Worm (Caenorhabditis elegans) whole organism, late embryonic: Measurements from ENCODE around the gene Y73F8A.20.

Experiments used
- C08G9.2 ChIP-seq: sonication (generic microtip); optimal IDR thresholded peaks from 2 replicates; lab custom pipeline; 2016; ENCODE audit warnings: mild to moderate bottlenecking, missing genetic modification characterization, moderate library complexity, missing compliant biosample characterization
- C38D4.7 ChIP-seq: fragments of 200-800 bp; sonication (Bioruptor generic); optimal IDR thresholded peaks from 2 replicates; lab custom pipeline; 2018; ENCODE audit warnings: mild to moderate bottlenecking, missing genetic modification characterization, moderate library complexity, missing compliant biosample characterization
- F13H6.1 ChIP-seq: sonication (generic microtip); optimal IDR thresholded peaks from 2 replicates; lab custom pipeline; 2016; ENCODE audit warnings: missing genetic modification characterization, missing compliant biosample characterization
- K02D7.2 ChIP-seq: sonication (generic microtip); optimal IDR thresholded peaks from 2 replicates; lab custom pipeline; 2017; ENCODE audit warnings: mild to moderate bottlenecking, missing genetic modification characterization, missing compliant biosample characterization
- K09A11.1 ChIP-seq: sonication (generic microtip); optimal IDR thresholded peaks from 2 replicates; lab custom pipeline; 2017; ENCODE audit warnings: antibody characterized with exemption, mild to moderate bottlenecking, missing genetic modification characterization, missing compliant biosample characterization; ENCODE audit not compliant: insufficient read depth
- Y22D7AL.16 ChIP-seq: sonication (generic microtip); optimal IDR thresholded peaks from 2 replicates; lab custom pipeline; 2016; ENCODE audit warnings: missing genetic modification characterization, missing compliant biosample characterization
- ahr-1 ChIP-seq: sonication (generic microtip); optimal IDR thresholded peaks from 2 replicates; lab custom pipeline; 2016; ENCODE audit warnings: missing genetic modification characterization, missing compliant biosample characterization
- ama-1 ChIP-seq: fragments of 150-350 bp; optimal IDR thresholded peaks from 2 replicates; lab custom pipeline; 2014
- ceh-14 ChIP-seq: sonication (generic microtip); optimal IDR thresholded peaks from 2 replicates; lab custom pipeline; 2016; ENCODE audit warnings: missing genotype, missing genetic modification characterization, missing compliant biosample characterization
- ceh-18 ChIP-seq: sonication (generic microtip); optimal IDR thresholded peaks from 2 replicates; lab custom pipeline; 2016; ENCODE audit warnings: missing genetic modification characterization, missing compliant biosample characterization
- ceh-19 ChIP-seq: fragments of 200-800 bp; sonication (Bioruptor generic); optimal IDR thresholded peaks from 2 replicates; lab custom pipeline; 2018; ENCODE audit warnings: mild to moderate bottlenecking, missing genetic modification characterization, missing compliant biosample characterization
- ceh-2 ChIP-seq: sonication (generic microtip); optimal IDR thresholded peaks from 2 replicates; lab custom pipeline; 2016; ENCODE audit warnings: missing genotype, missing genetic modification characterization, missing compliant biosample characterization
- ceh-22 ChIP-seq: sonication (generic microtip); optimal IDR thresholded peaks from 2 replicates; lab custom pipeline; 2017; ENCODE audit warnings: missing biosample characterization, missing genetic modification characterization
- ceh-24 ChIP-seq: sonication (generic microtip); optimal IDR thresholded peaks from 2 replicates; lab custom pipeline; 2016; ENCODE audit warnings: mild to moderate bottlenecking, missing genetic modification characterization, missing compliant biosample characterization
- ceh-30 ChIP-seq: fragments of 150-350 bp; optimal IDR thresholded peaks from 2 replicates; lab custom pipeline; 2014; ENCODE audit warnings: missing biosample characterization, missing genetic modification characterization
- ceh-34 ChIP-seq: sonication (generic microtip); optimal IDR thresholded peaks from 2 replicates; lab custom pipeline; 2016; ENCODE audit warnings: mild to moderate bottlenecking, missing genetic modification characterization, missing compliant biosample characterization
- ceh-48 ChIP-seq: sonication (generic microtip); optimal IDR thresholded peaks from 2 replicates; lab custom pipeline; 2016; ENCODE audit warnings: missing genetic modification characterization, inconsistent platforms, missing compliant biosample characterization
- ceh-6 ChIP-seq: fragments of 200-800 bp; sonication (Bioruptor generic); optimal IDR thresholded peaks from 2 replicates; lab custom pipeline; 2018; ENCODE audit warnings: mild to moderate bottlenecking, missing genetic modification characterization, missing compliant biosample characterization
- dve-1 ChIP-seq: sonication (generic microtip); optimal IDR thresholded peaks from 2 replicates; lab custom pipeline; 2017; ENCODE audit warnings: antibody characterized with exemption, mild to moderate bottlenecking, missing genetic modification characterization, missing compliant biosample characterization
- fkh-10 ChIP-seq: fragments of 150-350 bp; optimal IDR thresholded peaks from 2 replicates; lab custom pipeline; 2014; ENCODE audit warnings: missing biosample characterization, missing genetic modification reagents, missing genetic modification characterization
- gmeb-2 ChIP-seq: sonication (generic microtip); optimal IDR thresholded peaks from 2 replicates; lab custom pipeline; 2016; ENCODE audit warnings: missing genetic modification characterization, inconsistent platforms, missing compliant biosample characterization
- hlh-30 ChIP-seq: sonication (generic microtip); optimal IDR thresholded peaks from 2 replicates; lab custom pipeline; 2017; ENCODE audit warnings: antibody characterized with exemption, missing genetic modification characterization, missing compliant biosample characterization; ENCODE audit not compliant: insufficient read depth
- hlh-6 ChIP-seq: sonication (generic microtip); optimal IDR thresholded peaks from 2 replicates; lab custom pipeline; 2016; ENCODE audit warnings: missing genotype, missing genetic modification characterization, missing compliant biosample characterization
- lim-6 ChIP-seq: sonication (generic microtip); optimal IDR thresholded peaks from 2 replicates; lab custom pipeline; 2016; ENCODE audit warnings: missing genetic modification characterization, missing compliant biosample characterization
- mec-3 ChIP-seq: sonication (generic microtip); optimal IDR thresholded peaks from 2 replicates; lab custom pipeline; 2016; ENCODE audit warnings: borderline replicate concordance, missing genetic modification characterization, missing compliant biosample characterization
- npax-4 ChIP-seq: sonication (generic microtip); optimal IDR thresholded peaks from 2 replicates; lab custom pipeline; 2016; ENCODE audit warnings: missing genetic modification characterization, missing compliant biosample characterization
- odd-2 ChIP-seq: sonication (generic microtip); optimal IDR thresholded peaks from 2 replicates; lab custom pipeline; 2017; ENCODE audit warnings: antibody characterized with exemption, mild to moderate bottlenecking, missing genetic modification characterization, missing compliant biosample characterization
- pag-3 ChIP-seq: sonication (generic microtip); optimal IDR thresholded peaks from 2 replicates; lab custom pipeline; 2016; ENCODE audit warnings: missing compliant biosample characterization, missing genetic modification characterization, borderline replicate concordance
- pat-9 ChIP-seq: fragments of 200-800 bp; sonication (Bioruptor generic); optimal IDR thresholded peaks from 2 replicates; lab custom pipeline; 2018; ENCODE audit warnings: mild to moderate bottlenecking, missing genetic modification characterization, moderate library complexity, missing compliant biosample characterization
- pha-2 ChIP-seq: sonication (generic microtip); optimal IDR thresholded peaks from 2 replicates; lab custom pipeline; 2017; ENCODE audit warnings: mild to moderate bottlenecking, missing genetic modification characterization, missing compliant biosample characterization
- pha-4 ChIP-seq: fragments of 150-350 bp; optimal IDR thresholded peaks from 2 replicates; lab custom pipeline; 2018; ENCODE audit warnings: missing biosample characterization, missing genetic modification reagents, missing genetic modification characterization
- ref-2 ChIP-seq: sonication (generic microtip); optimal IDR thresholded peaks from 2 replicates; lab custom pipeline; 2016; ENCODE audit warnings: missing genetic modification characterization, missing compliant biosample characterization
- rnt-1 ChIP-seq: sonication (generic microtip); optimal IDR thresholded peaks from 2 replicates; lab custom pipeline; 2016; ENCODE audit warnings: missing genetic modification characterization, missing compliant biosample characterization
- sdc-2 ChIP-seq: sonication (generic microtip); optimal IDR thresholded peaks from 2 replicates; lab custom pipeline; 2016; ENCODE audit warnings: missing genotype, missing genetic modification characterization, missing compliant biosample characterization
- sox-2 ChIP-seq: fragments of 200-800 bp; sonication (Bioruptor generic); IDR thresholded peaks from 2 replicates; pipeline ENCODE4 v1.3.6; 2022; ENCODE audit warnings: missing genetic modification reagents, missing genetic modification characterization, missing compliant biosample characterization
- tbx-2 ChIP-seq: sonication (generic microtip); optimal IDR thresholded peaks from 2 replicates; lab custom pipeline; 2016; ENCODE audit warnings: missing genetic modification characterization, missing compliant biosample characterization
- ttx-3 ChIP-seq: sonication (generic microtip); optimal IDR thresholded peaks from 2 replicates; lab custom pipeline; 2016; ENCODE audit warnings: missing genetic modification reagents, missing genetic modification characterization, missing compliant biosample characterization
- unc-42 ChIP-seq: sonication (generic microtip); optimal IDR thresholded peaks from 2 replicates; lab custom pipeline; 2016; ENCODE audit warnings: missing genotype, missing genetic modification characterization, missing compliant biosample characterization
- unc-86 ChIP-seq: sonication (generic microtip); optimal IDR thresholded peaks from 2 replicates; lab custom pipeline; 2016; ENCODE audit warnings: missing genetic modification characterization, missing compliant biosample characterization

The Y73F8A.20 gene

DNA sequence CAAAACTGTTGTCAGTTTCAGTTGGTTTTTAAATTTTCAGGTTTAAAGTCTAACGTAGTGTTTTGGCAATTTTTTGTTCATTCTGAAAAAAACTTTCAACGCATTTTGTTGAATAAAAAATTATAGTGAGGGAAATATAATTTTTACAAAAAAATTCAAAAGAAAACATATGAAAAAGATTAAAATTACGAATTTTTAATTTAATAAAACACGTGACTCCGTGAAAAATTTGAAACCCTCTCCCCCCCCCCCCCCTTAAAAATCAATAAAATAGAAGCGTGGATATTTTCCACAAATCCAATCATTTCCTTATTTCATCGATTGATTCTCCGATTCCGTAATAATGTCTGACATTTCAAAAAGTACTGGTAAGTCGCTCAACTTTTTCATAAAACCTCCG lies at the start of gene Y73F8A.20:
Gene Y73F8A.20 (plus strand): TSS at position 301 of the 400 bp plus-strand sequence.
- TF ChIP-seq gmeb-2 (tag; lab: Kevin White, UChicago): no peak
- TF ChIP-seq rnt-1: no peak
- TF ChIP-seq ceh-14 (tag; lab: Kevin White, UChicago): no peak
- TF ChIP-seq unc-86: no peak
- TF ChIP-seq pha-4: no peak
- no peak for TF ChIP-seq ceh-30 (tag; lab: Kevin White, UChicago)
- no peak for TF ChIP-seq sdc-2 (tag; lab: Kevin White, UChicago)
- TF ChIP-seq Y22D7AL.16 (tag; lab: Kevin White, UChicago): no peak
- TF ChIP-seq ttx-3 (tag; lab: Kevin White, UChicago): no peak
- no peak for TF ChIP-seq C08G9.2
- no peak for TF ChIP-seq C38D4.7 (GFP tag; lab: Kevin White, UChicago)

DNA sequence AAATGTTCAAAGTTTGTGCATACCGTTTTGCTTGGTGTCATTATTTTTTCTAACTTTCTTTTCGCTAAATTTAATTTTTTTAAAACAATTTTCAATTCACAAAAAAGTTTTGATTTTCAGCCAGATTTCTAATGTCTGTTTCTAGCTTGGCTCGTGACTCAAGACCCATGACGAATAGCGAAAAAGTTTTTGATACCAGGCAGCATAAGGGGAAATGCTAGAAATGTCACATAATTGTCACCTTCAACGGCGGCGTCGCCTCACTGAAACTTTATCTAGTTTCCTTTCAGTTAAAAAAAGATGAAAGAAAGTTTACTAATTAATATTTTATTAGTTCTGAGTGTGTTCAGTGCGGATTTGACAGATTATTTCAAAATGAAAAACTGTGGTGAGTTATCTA lies 41.5 kb upstream of the Y73F8A.20 start, which contains the start of gene irld-59:
Gene irld-59 (plus strand): TSS at position 301 of the 400 bp plus-strand sequence.
- TF ChIP-seq ceh-2 (tag; lab: Kevin White, UChicago) (no peak), pat-9 (tag; lab: Kevin White, UChicago) (no peak), ref-2 (no peak), ceh-24 (no peak), fkh-10 (no peak), odd-2 (no peak), unc-42 (tag; lab: Kevin White, UChicago) (no peak), pag-3 (tag; lab: Kevin White, UChicago) (no peak), ceh-22 (no peak), F13H6.1 (tag; lab: Kevin White, UChicago) (no peak), ttx-3 (tag; lab: Kevin White, UChicago) (no peak), K09A11.1 (tag; lab: Kevin White, UChicago) (no peak), K02D7.2 (tag; lab: Kevin White, UChicago) (no peak), sox-2 (GFP tag; lab: Robert Waterston, UW) (no peak)

DNA sequence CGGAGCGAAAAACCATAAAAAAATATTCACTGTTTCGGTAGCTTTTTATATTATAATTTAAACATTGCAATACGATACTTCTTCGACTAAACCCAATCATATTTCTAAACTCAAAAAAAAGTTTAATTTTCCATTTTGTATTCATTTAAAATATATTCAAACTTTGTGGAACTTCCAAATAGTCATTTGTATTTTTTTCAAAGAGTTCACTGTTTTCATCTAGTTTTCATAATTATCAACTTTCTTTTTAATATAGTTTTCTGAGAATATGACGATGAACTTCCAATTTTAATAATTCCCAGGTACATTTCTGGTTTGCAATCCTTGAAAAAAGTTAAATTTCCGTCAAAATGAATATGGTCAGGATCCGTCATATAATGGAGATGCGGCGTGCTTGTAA lies 17.0 kb upstream of the Y73F8A.20 start, which contains the start of gene cpna-4:
Gene cpna-4 (plus strand): TSS at position 301 of the 400 bp plus-strand sequence.
- no peak for TF ChIP-seq sox-2 (GFP tag; lab: Robert Waterston, UW)
- TF ChIP-seq ceh-19 (GFP tag; lab: Kevin White, UChicago): no peak
- TF ChIP-seq rnt-1: no peak
- no peak for TF ChIP-seq tbx-2
- no peak for TF ChIP-seq ref-2
- TF ChIP-seq dve-1: no peak
- no peak for TF ChIP-seq ceh-6 (GFP tag; lab: Kevin White, UChicago)
- no peak for TF ChIP-seq ceh-24
- no peak for TF ChIP-seq ceh-30 (tag; lab: Kevin White, UChicago)
- TF ChIP-seq ama-1 (lab: Kevin White, UChicago): no peak
- no peak for TF ChIP-seq F13H6.1 (tag; lab: Kevin White, UChicago)
- TF ChIP-seq ceh-34 (tag; lab: Kevin White, UChicago): no peak
- TF ChIP-seq ceh-18 (tag; lab: Kevin White, UChicago): no peak
- no peak for TF ChIP-seq K09A11.1 (tag; lab: Kevin White, UChicago)
- no peak for TF ChIP-seq pha-4
- no peak for TF ChIP-seq lim-6 (tag; lab: Kevin White, UChicago)
- no peak for TF ChIP-seq sdc-2 (tag; lab: Kevin White, UChicago)
- no peak for TF ChIP-seq hlh-6 (tag; lab: Kevin White, UChicago)

DNA sequence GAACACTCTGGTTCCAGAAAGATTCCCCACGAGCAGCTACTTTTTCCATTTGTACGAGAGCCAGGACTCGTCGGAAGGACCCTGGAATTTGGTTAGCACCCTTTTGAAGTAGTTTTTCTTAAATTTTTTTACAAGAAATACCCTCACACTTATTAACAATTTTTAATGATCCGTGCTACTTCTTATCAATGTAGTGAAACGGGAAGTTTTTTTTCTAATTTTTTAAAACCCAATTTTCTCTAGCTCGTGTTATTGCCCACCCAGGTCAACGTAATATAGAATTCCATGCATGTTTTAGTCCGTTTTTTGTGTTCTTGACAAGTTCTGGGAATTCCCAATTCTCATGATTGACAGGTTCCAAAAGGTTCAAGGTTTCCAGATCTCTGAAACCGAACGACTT lies 16.4 kb upstream of the Y73F8A.20 start:
- no peak for TF ChIP-seq rnt-1
- TF ChIP-seq pag-3 (tag; lab: Kevin White, UChicago): no peak
- no peak for TF ChIP-seq npax-4 (tag; lab: Kevin White, UChicago)
- TF ChIP-seq ahr-1 (tag; lab: Kevin White, UChicago): no peak
- no peak for TF ChIP-seq ceh-48
- no peak for TF ChIP-seq mec-3 (tag; lab: Kevin White, UChicago)
- no peak for TF ChIP-seq pha-2 (tag; lab: Kevin White, UChicago)
- TF ChIP-seq ceh-19 (GFP tag; lab: Kevin White, UChicago): no peak
- no peak for TF ChIP-seq hlh-30 (tag; lab: Kevin White, UChicago)
- no peak for TF ChIP-seq dve-1
- no peak for TF ChIP-seq pha-4
